Worm (Caenorhabditis elegans): Measurements from ENCODE around the gene vars-1.

vars-1 gene

DNA sequence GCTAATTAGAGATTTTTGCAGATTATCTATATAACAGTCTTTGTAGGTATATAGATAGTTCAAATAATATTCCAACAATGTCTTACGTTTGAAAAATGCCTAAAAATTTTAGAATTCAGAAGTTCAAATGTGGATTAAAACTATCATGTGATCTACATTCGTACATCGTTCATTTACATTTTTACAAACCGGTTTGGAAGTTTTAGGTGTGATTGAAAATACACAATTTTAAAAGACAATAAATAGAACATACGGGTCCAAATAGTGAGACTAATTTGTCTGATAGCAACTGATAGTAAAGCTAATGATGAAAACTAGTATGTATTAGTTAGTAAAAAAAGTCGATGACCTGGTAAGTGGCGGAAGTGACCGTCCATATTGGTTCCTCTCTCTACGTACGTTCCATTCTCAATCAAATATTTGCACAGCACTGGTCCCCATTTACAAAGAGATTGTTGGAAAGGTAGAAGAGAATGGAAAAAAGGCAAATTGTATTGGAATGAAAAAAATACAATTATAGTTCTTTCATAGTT lies 10.2 kb downstream of the vars-1 start:
- TF ChIP-seq egl-27 (tag; optimal IDR thresholded peaks at IDR 0.05) (no peak), skn-1 (tag; optimal IDR thresholded peaks at IDR 0.05) (no peak), aly-2 (tag; optimal IDR thresholded peaks at IDR 0.05) (no peak), pha-4 (tag; optimal IDR thresholded peaks at IDR 0.05) (no peak), ZK546.5 (tag; optimal IDR thresholded peaks at IDR 0.05) (no peak), ztf-4 (tag; optimal IDR thresholded peaks at IDR 0.05) (no peak), elt-2 (tag; optimal IDR thresholded peaks at IDR 0.05) (no peak), ceh-28 (tag; optimal IDR thresholded peaks at IDR 0.05) (no peak), sea-2 (GFP tag; optimal IDR thresholded peaks at IDR 0.05) (no peak), elt-3 (tag; optimal IDR thresholded peaks at IDR 0.05) (no peak), lin-15B (tag; optimal IDR thresholded peaks at IDR 0.05) (no peak), nhr-28 (tag; optimal IDR thresholded peaks at IDR 0.05) (no peak), nhr-67 (tag; optimal IDR thresholded peaks at IDR 0.05) (no peak), unc-62 (GFP tag; optimal IDR thresholded peaks at IDR 0.05) (no peak), nhr-77 (tag; optimal IDR thresholded peaks at IDR 0.05) (no peak), daf-12 (tag; optimal IDR thresholded peaks at IDR 0.05) (no peak), snpc-4 (tag; optimal IDR thresholded peaks at IDR 0.05) (no peak)

DNA sequence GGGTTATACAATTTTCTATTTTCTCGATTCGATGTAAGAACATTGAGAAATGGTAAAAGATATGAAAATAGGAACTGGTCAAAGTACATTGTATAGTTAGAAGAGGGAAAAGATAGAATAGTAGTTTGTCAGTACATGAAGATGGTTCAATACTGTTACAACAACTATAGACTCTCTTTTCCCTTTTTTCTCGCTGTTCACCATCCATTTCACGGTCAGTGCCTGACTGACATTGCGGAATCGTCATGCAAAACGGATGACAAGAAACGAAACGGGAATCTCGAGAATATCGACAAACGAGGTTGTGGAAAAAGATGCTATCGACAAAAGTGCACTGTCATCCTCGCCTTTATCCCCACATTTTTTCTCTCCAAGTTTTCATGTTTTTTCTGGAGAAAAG lies 12.5 kb downstream of the vars-1 start:
- TF ChIP-seq unc-62 (GFP tag; optimal IDR thresholded peaks at IDR 0.05) (no peak), sea-2 (GFP tag; optimal IDR thresholded peaks at IDR 0.05) (no peak), nhr-23 (tag; optimal IDR thresholded peaks at IDR 0.05) (peak; percentile 48), lsy-12 (tag; optimal IDR thresholded peaks at IDR 0.05) (no peak), ztf-4 (tag; optimal IDR thresholded peaks at IDR 0.05) (no peak), nhr-43 (tag; optimal IDR thresholded peaks at IDR 0.05; ENCODE audit: poor library complexity, severe bottlenecking) (no peak), pqm-1 (tag; optimal IDR thresholded peaks at IDR 0.05) (no peak), lin-15B (tag; optimal IDR thresholded peaks at IDR 0.05) (no peak), lin-39 (tag; optimal IDR thresholded peaks at IDR 0.05) (no peak), fkh-10 (GFP tag; optimal IDR thresholded peaks at IDR 0.05) (no peak), fkh-2 (tag; optimal IDR thresholded peaks at IDR 0.05) (no peak), egl-5 (tag; optimal IDR thresholded peaks at IDR 0.05) (no peak), nhr-77 (tag; optimal IDR thresholded peaks at IDR 0.05) (no peak), nhr-25 (tag; optimal IDR thresholded peaks at IDR 0.05) (peak; percentile 64)

DNA sequence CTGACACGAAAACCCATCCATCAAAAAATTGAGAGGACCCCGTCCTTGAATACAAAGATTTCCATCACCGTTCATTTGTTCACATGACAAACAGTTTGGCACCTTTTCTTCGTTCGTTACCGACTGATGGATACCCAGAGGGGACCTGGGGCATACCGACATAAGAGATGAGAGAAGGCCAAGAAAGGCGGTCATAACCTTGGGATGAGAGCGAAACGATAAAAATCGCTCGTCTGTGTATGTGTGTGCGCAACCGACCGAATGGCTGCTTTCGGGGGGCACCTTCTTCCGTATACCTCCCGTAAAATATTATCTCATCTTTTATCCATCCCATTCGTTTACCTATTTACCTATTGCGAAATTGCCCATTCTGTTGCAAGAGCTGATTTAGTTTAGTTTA lies 13.7 kb downstream of the vars-1 start:
- TF ChIP-seq ztf-4 (tag; optimal IDR thresholded peaks at IDR 0.05) = no peak
- peak; percentile 45 for TF ChIP-seq nhr-23 (tag; optimal IDR thresholded peaks at IDR 0.05)
- TF ChIP-seq egl-27 (tag; optimal IDR thresholded peaks at IDR 0.05) = no peak
- no peak for TF ChIP-seq lin-39 (tag; optimal IDR thresholded peaks at IDR 0.05)
- no peak for TF ChIP-seq nhr-67 (tag; optimal IDR thresholded peaks at IDR 0.05)
- no peak for TF ChIP-seq nhr-76 (tag; optimal IDR thresholded peaks at IDR 0.05)
- TF ChIP-seq daf-12 (tag; optimal IDR thresholded peaks at IDR 0.05) = no peak
- TF ChIP-seq ceh-9 (tag; optimal IDR thresholded peaks at IDR 0.05) = no peak
- no peak for TF ChIP-seq ceh-16 (tag; optimal IDR thresholded peaks at IDR 0.05)
- TF ChIP-seq nhr-25 (tag; optimal IDR thresholded peaks at IDR 0.05) = peak; percentile 66
- TF ChIP-seq nhr-43 (tag; optimal IDR thresholded peaks at IDR 0.05; ENCODE audit: poor library complexity, severe bottlenecking) = no peak
- TF ChIP-seq fos-1 (tag; optimal IDR thresholded peaks at IDR 0.05) = no peak
- no peak for TF ChIP-seq nhr-77 (tag; optimal IDR thresholded peaks at IDR 0.05)
- no peak for TF ChIP-seq nhr-28 (tag; optimal IDR thresholded peaks at IDR 0.05)
- no peak for TF ChIP-seq snpc-4 (tag; optimal IDR thresholded peaks at IDR 0.05)
- TF ChIP-seq elt-1 (tag; optimal IDR thresholded peaks at IDR 0.05) = peak; percentile 35
- no peak for TF ChIP-seq nhr-11 (tag; optimal IDR thresholded peaks at IDR 0.05)
- no peak for TF ChIP-seq elt-2 (tag; optimal IDR thresholded peaks at IDR 0.05)

DNA sequence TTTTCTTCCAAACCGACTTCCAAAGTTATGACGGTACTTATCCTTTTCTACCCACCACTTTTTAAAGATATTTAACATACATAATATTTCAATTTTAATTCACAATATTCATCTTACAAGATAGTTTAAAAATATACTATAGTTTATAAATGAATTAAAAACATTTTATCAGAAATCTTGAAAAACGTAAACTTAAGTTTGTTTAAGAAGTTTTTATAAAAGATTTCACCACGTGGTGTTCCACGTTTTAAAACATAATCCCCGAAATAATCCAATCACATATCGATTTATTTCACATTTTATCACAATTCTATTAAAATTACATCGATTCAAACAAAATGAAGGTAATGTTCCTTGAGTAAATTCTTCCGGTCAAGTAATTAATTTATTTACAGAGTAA lies 15.5 kb downstream of the vars-1 start, which contains the start of gene ZC513.3:
TSS of gene ZC513.3 (plus strand) at position 301 of the 400 bp plus-strand sequence.
- TF ChIP-seq fos-1 (tag; optimal IDR thresholded peaks at IDR 0.05) (no peak), elt-2 (tag; optimal IDR thresholded peaks at IDR 0.05) (no peak)

DNA sequence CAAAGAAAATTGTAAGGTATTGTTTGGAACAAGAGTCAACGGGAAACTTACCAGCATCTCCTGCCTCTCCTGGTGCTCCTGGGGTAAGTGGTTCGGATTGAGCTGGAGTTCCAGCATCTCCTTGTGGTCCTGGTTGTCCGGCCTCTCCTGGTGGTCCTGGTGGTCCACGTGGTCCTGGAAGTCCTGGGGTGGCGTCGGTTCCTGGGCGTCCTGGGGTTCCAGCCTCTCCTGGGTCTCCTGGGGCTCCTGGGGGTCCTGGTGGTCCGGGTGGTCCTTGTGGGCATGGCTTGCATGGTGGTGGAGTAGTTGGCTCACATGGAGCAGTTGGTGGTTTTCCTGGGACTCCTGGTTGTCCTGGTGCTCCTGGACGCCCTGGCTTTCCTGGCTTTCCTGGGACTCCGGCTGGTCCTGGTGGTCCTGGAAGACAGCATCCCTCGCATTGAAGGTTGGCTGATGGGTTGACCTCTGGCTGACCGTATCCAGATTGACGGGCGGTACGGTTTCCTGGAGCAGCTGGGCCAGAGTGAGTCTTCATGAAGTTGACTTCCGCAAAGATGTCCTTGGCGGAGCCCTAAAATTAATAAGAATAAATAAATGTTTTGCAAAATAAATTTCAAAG lies 19.0 kb downstream of the vars-1 start:
- TF ChIP-seq aly-2 (tag; optimal IDR thresholded peaks at IDR 0.05) = no peak
- no peak for TF ChIP-seq lin-39 (tag; optimal IDR thresholded peaks at IDR 0.05)
- no peak for TF ChIP-seq daf-12 (tag; optimal IDR thresholded peaks at IDR 0.05)
- no peak for TF ChIP-seq mdl-1 (tag; optimal IDR thresholded peaks at IDR 0.05)
- no peak for TF ChIP-seq ceh-82 (tag; optimal IDR thresholded peaks at IDR 0.05)
- no peak for TF ChIP-seq fkh-10 (GFP tag; optimal IDR thresholded peaks at IDR 0.05)
- TF ChIP-seq fkh-2 (tag; optimal IDR thresholded peaks at IDR 0.05) = no peak
- TF ChIP-seq elt-2 (tag; optimal IDR thresholded peaks at IDR 0.05) = no peak
- no peak for TF ChIP-seq nhr-12 (tag; optimal IDR thresholded peaks at IDR 0.05)
- TF ChIP-seq egl-5 (tag; optimal IDR thresholded peaks at IDR 0.05) = no peak
